Fruit fly (Drosophila melanogaster) whole organism, wandering third instar larva: Measurements from ENCODE around the gene Alp9.

Source experiments
- CG32264 ChIP-seq: fragments of 200-800 bp; sonication (Bioruptor generic); optimal IDR thresholded peaks from 2 replicates; lab custom pipeline; 2016; ENCODE audit warnings: missing biosample characterization, missing genetic modification characterization
- Dif ChIP-seq: fragments of 200-275, 200-300 bp; sonication (Bioruptor generic); optimal IDR thresholded peaks from 2 replicates; lab custom pipeline; 2018; ENCODE audit warnings: missing biosample characterization, missing genetic modification characterization; ENCODE audit not compliant: partially characterized antibody
- Jra ChIP-seq: sonication (Bioruptor generic); optimal IDR thresholded peaks from 2 replicates; lab custom pipeline; 2016; ENCODE audit warnings: missing biosample characterization, missing genetic modification characterization
- N ChIP-seq: fragments of >200 bp; optimal IDR thresholded peaks from 2 replicates; lab custom pipeline; 2018; ENCODE audit warnings: missing biosample characterization, missing external identifiers, missing genetic modification characterization
- Sp1 ChIP-seq: fragments of 200-800 bp; sonication (Bioruptor generic); optimal IDR thresholded peaks from 3 replicates; lab custom pipeline; 2019; ENCODE audit warnings: missing biosample characterization, mild to moderate bottlenecking, missing genetic modification characterization, moderate library complexity
- fru ChIP-seq: fragments of 200-800 bp; sonication (Bioruptor generic); optimal IDR thresholded peaks from 3 replicates; lab custom pipeline; 2016; ENCODE audit warnings: missing biosample characterization, mild to moderate bottlenecking, missing genetic modification characterization
- lola ChIP-seq: fragments of >200 bp; optimal IDR thresholded peaks from 2 replicates; lab custom pipeline; 2017; ENCODE audit warnings: missing biosample characterization, missing genetic modification characterization
- psq ChIP-seq: fragments of 200-800 bp; sonication (Bioruptor generic); optimal IDR thresholded peaks from 3 replicates; lab custom pipeline; 2017; ENCODE audit warnings: missing biosample characterization, mild to moderate bottlenecking, missing genetic modification characterization, moderate library complexity
- sage ChIP-seq: fragments of 200-800 bp; sonication (Bioruptor generic); optimal IDR thresholded peaks from 2 replicates; lab custom pipeline; 2016; ENCODE audit warnings: missing biosample characterization, mild to moderate bottlenecking, missing genetic modification characterization
- usp ChIP-seq: fragments of >200 bp; optimal IDR thresholded peaks from 2 replicates; lab custom pipeline; 2017; ENCODE audit warnings: missing biosample characterization, missing genetic modification characterization

DNA sequence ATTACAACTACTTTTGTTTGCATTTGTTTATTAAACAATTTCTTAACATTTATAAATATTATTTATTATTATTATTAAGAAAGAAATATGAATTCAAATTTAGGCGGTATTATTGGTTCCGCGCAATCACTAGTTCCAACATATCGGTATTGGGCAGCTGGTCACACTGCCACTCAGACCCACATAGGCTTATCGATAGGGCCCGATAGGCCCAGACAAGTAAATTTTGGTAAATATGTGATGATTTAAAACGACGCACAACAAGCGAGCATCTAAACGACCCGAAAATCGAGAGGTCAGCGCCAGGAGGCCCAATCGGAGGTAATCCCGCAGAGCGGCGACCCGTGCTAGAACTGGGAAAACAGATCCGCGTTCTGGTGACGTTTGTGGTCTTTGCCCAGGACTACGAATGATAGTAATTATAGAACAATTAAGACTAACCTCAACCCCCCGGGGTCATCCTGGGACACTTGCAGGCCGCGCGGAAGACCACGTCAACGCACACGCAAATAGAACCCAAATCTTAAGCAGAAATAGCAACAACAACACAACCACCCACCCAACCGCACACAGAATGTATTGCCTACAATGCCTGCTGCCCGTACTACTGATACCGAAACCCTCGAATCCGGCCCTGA, 30.2 kb upstream of the Alp9 start, which contains the start of gene bc10:
- TF ChIP-seq fru (GFP tag; lab: Kevin White, UChicago) (no peak), psq (GFP tag; lab: Kevin White, UChicago) (no peak), Dif (GFP tag; lab: Kevin White, UChicago) (no peak), usp (GFP tag; lab: Kevin White, UChicago) (no peak), Sp1 (no peak), sage (GFP tag; lab: Kevin White, UChicago) (no peak), CG32264 (no peak), N (GFP tag; lab: Kevin White, UChicago) (no peak), Jra (GFP tag; lab: Kevin White, UChicago) (no peak), lola (no peak)
